Fruit fly (Drosophila melanogaster): ENCODE measurements around the gene CG33764.

CG33764 gene

dm6 chr3L:4267403-4267802 is at the start of gene CG33764:
Gene CG33764, minus strand, starts transcription at chr3L:4267503.
- TF ChIP-seq CG17801 (GFP tag; optimal IDR thresholded peaks at IDR 0.05; ENCODE audit: partially characterized antibody), result no peak

- TF ChIP-seq CG17801 (GFP tag; optimal IDR thresholded peaks at IDR 0.05; ENCODE audit: partially characterized antibody), result no peak
Measured at dm6 chr3L:4313299-4313698, 46.0 kb upstream of the CG33764 start, which contains the start of gene Claspin. Gene Claspin, plus strand, starts transcription at chr3L:4313483.

dm6 chr3L:4310604-4311003 is 43.3 kb upstream of the CG33764 start:
- no peak for TF ChIP-seq CG17801 (GFP tag; optimal IDR thresholded peaks at IDR 0.05; ENCODE audit: partially characterized antibody)

DNA sequence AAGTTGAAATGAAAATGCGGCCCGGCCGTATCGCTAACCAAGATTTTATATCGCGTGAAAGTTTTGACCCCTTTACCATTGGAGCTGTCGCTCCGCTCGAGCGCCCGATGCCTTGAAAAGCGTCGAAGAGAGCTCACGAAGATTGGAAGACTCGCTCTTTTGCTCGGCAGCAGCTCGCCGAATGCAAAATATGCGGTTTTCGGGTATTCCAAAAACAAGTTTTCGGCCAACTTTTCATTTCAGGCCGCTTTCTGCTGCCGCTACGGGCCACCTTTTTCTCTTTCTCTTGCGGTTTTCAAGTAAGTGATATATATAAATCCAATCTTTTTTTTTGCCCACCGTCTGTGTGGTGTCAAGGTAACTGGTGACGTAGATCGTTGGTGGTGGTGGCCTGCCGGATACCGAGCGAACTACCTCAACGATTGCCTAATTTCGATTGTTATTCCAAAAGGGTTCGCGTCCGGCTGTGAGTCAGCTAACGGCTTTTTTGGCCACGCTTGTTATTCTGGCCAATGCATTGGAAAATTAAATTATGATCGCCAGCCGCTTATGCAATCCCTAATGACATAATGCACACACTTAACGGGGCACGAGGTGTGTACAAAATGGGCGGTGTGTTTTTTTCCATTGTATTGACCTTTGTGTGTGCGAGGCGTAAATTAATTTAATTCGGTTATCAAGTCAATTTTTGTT is 40.5 kb upstream of the CG33764 start, which contains the start of gene dyl:
dyl (minus strand) TSS at position 28 of the 693 bp plus-strand sequence.
- no peak for TF ChIP-seq CG17801 (GFP tag; optimal IDR thresholded peaks at IDR 0.05; ENCODE audit: partially characterized antibody)

- no peak for TF ChIP-seq CG17801 (GFP tag; optimal IDR thresholded peaks at IDR 0.05; ENCODE audit: partially characterized antibody)
Measured at dm6 chr3L:4304244-4304959, 37.1 kb upstream of the CG33764 start.

- TF ChIP-seq CG17801 (GFP tag; optimal IDR thresholded peaks at IDR 0.05; ENCODE audit: partially characterized antibody), result no peak
Measured at dm6 chr3L:4302088-4302487, 34.8 kb upstream of the CG33764 start.

DNA sequence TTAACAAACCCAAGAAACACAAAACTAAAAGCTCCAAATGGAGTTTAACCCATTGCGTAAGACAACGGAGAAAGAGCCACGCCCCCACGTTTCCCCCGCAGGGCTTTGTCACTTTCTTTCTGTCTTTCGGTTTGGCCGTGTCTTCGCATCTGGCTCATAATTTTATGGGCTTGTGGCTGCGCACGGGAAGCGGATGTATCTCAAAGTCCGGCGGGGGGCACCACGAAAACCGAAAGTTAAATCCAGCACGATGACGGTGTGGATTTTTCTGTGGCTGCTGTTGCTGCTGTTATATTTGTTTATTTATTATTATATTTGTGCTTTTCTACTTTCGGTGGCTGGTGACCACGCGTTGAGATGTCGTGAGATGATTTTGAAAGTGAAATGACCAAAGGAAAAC is 29.5 kb upstream of the CG33764 start:
- TF ChIP-seq CG17801 (GFP tag; optimal IDR thresholded peaks at IDR 0.05; ENCODE audit: partially characterized antibody), result no peak

DNA sequence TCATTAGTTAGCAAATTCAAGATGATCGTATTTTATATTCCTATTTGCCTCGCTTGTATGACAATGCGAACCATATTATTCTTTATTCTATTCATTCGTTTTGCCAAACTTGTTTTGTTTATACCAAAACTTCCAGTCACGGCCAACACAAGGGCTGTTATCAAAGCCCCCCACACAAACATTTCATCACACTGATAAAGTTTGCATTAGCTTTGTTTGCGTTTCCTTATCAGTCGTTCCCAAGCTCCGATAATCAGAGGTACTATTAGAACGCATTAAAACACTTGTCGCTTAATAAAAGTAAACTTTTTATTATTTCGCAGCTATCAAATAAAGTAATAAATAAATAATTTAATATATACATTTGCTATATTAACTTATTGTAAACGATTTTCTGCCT is 26.4 kb upstream of the CG33764 start:
- peak; percentile 20 for TF ChIP-seq CG17801 (GFP tag; optimal IDR thresholded peaks at IDR 0.05; ENCODE audit: partially characterized antibody)

- TF ChIP-seq CG17801 (GFP tag; optimal IDR thresholded peaks at IDR 0.05; ENCODE audit: partially characterized antibody), result no peak
Measured at dm6 chr3L:4293304-4293703, 26.0 kb upstream of the CG33764 start.

- TF ChIP-seq CG17801 (GFP tag; optimal IDR thresholded peaks at IDR 0.05; ENCODE audit: partially characterized antibody), result peak; percentile 64
Measured at dm6 chr3L:4292120-4292697, 24.9 kb upstream of the CG33764 start, which contains the start of the genes CG15012 and Fdx2. Gene CG15012, minus strand, starts transcription at chr3L:4292246. Gene Fdx2, plus strand, starts transcription at chr3L:4292482.

- peak; percentile 16 for TF ChIP-seq CG17801 (GFP tag; optimal IDR thresholded peaks at IDR 0.05; ENCODE audit: partially characterized antibody)
Measured at dm6 chr3L:4288591-4289056, 21.3 kb upstream of the CG33764 start, which contains the start of gene Hexo1. Gene Hexo1, plus strand, starts transcription at chr3L:4288641.

DNA sequence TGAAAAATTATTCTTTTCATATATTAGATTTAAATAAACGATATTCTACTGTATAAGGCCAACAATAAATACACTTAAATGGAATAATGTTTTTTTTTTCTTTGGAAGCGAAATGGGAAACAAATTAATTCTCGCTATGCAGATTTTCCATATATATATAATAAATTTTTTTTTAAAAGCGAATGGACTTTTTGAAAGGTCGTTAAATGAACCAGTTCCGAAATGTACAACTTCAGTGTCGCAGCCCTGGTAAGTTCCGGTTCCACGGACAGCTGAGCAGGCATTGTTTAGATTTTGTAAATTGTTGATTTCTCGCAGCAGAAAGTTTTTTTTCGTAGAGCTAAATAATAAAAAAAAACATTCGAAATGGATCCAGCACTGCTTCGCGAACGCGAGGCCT is 19.5 kb upstream of the CG33764 start, which contains the start of gene TfIIEbeta:
TfIIEbeta (plus strand) TSS at position 255 of the 400 bp plus-strand sequence.
- no peak for TF ChIP-seq CG17801 (GFP tag; optimal IDR thresholded peaks at IDR 0.05; ENCODE audit: partially characterized antibody)

DNA sequence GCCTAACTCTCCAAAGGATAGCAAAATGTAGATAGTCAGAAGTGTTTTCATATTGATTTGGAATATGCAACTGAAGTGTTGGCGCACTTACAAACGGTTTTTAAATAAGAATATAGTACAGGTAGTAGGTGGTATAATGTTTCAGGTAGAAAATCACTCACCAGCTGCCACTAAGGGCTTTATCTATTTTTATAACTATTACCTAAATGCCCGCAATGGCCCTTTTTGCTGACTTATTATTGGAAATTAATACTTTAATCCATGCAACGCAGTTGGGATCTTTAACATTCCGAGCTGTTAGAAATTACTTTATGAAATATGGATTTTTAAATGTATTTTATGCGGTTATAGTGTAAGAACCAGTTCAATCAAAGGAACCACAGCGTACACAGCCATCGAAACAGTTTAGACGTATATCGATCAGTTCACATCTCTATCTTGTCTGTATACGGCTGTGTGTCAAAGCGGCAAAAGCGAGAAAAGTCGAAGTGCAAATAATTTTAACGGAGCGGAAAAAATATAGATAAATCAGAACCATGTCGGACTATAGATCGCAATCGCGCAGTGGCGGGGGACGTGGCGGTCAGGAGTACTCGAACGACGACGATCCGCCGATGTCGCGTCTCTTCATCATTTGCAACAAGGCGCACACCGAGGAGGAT is 16.3 kb upstream of the CG33764 start, which contains the start of the genes srw and CG1316:
srw (minus strand) TSS at position 51 of the 662 bp plus-strand sequence.
CG1316 (plus strand) TSS at position 424 of the 662 bp plus-strand sequence.
- peak; percentile 47 for TF ChIP-seq CG17801 (GFP tag; optimal IDR thresholded peaks at IDR 0.05; ENCODE audit: partially characterized antibody)

- TF ChIP-seq CG17801 (GFP tag; optimal IDR thresholded peaks at IDR 0.05; ENCODE audit: partially characterized antibody), result peak; percentile 60
Measured at dm6 chr3L:4282627-4283026, 15.3 kb upstream of the CG33764 start, which contains the start of gene CG11583. Gene CG11583, minus strand, starts transcription at chr3L:4282817.

- TF ChIP-seq CG17801 (GFP tag; optimal IDR thresholded peaks at IDR 0.05; ENCODE audit: partially characterized antibody), result no peak
Measured at dm6 chr3L:4277796-4278195, 10.5 kb upstream of the CG33764 start, which contains the start of gene Ctl1. Gene Ctl1, plus strand, starts transcription at chr3L:4277962.
